Fruit fly (Drosophila melanogaster) whole organism, embryonic: ENCODE measurements around the gene CG15283.

ENCODE experiments used
- Bteb2 ChIP-seq: fragments of 200-800 bp; sonication (Bioruptor generic); optimal IDR thresholded peaks from 2 replicates; lab custom pipeline; 2016; ENCODE audit warnings: missing biosample characterization, missing genetic modification characterization
- CG10267 ChIP-seq: fragments of 200-800 bp; sonication (Bioruptor generic); optimal IDR thresholded peaks from 2 replicates; lab custom pipeline; 2018; ENCODE audit warnings: missing biosample characterization, mild to moderate bottlenecking, missing genetic modification characterization, moderate library complexity
- CG11085 ChIP-seq: fragments of 200-800 bp; sonication (Bioruptor generic); IDR thresholded peaks from 2 replicates; pipeline ENCODE4 v1.3.6; 2022; ENCODE audit warnings: missing biosample characterization, missing genetic modification characterization
- CG11247 ChIP-seq: fragments of 200-800 bp; sonication (Bioruptor generic); IDR thresholded peaks from 2 replicates; pipeline ENCODE4 v1.3.6; 2022; ENCODE audit warnings: missing biosample characterization, missing genetic modification characterization
- CG14050 ChIP-seq: fragments of 200-800 bp; sonication (Bioruptor generic); IDR thresholded peaks from 3 replicates; pipeline ENCODE4 v1.3.6; 2022; ENCODE audit warnings: missing biosample characterization, missing genetic modification characterization
- CG14441 ChIP-seq: fragments of 200-800 bp; sonication (Bioruptor generic); IDR thresholded peaks from 2 replicates; pipeline ENCODE4 v1.3.6; 2022; ENCODE audit warnings: missing biosample characterization, missing genetic modification characterization
- CG17568 ChIP-seq: fragments of 200-800 bp; sonication (Bioruptor generic); optimal IDR thresholded peaks from 2 replicates; lab custom pipeline; 2018; ENCODE audit warnings: missing biosample characterization, mild to moderate bottlenecking, missing genetic modification characterization, moderate library complexity
- CG17802 ChIP-seq: fragments of 200-800 bp; sonication (Bioruptor generic); optimal IDR thresholded peaks from 2 replicates; lab custom pipeline; 2018; ENCODE audit warnings: missing biosample characterization, mild to moderate bottlenecking, missing genetic modification characterization, moderate library complexity
- CG18011 ChIP-seq: fragments of 200-800 bp; sonication (Bioruptor generic); optimal IDR thresholded peaks from 2 replicates; lab custom pipeline; 2017; ENCODE audit warnings: missing biosample characterization, missing genetic modification characterization, mild to moderate bottlenecking, moderate library complexity, missing genotype
- CG3847 ChIP-seq: fragments of 200-800 bp; sonication (Bioruptor generic); IDR thresholded peaks from 2 replicates; pipeline ENCODE4 v1.3.6; 2022; ENCODE audit warnings: missing biosample characterization, missing genetic modification characterization
- CG4360 ChIP-seq: fragments of 200-800 bp; sonication (Bioruptor generic); IDR thresholded peaks from 2 replicates; pipeline ENCODE4 v1.3.6; 2022; ENCODE audit warnings: missing biosample characterization, missing genetic modification characterization
- CG4424 ChIP-seq: fragments of 200-800 bp; sonication (Bioruptor generic); optimal IDR thresholded peaks from 3 replicates; lab custom pipeline; 2016; ENCODE audit warnings: missing biosample characterization, missing genetic modification characterization
- CG6272 ChIP-seq: fragments of 200-800 bp; sonication (Bioruptor generic); IDR thresholded peaks from 2 replicates; pipeline ENCODE4 v1.3.6; 2022; ENCODE audit warnings: missing biosample characterization, missing genetic modification characterization
- CG6689 ChIP-seq: fragments of 200-800 bp; sonication (Bioruptor generic); IDR thresholded peaks from 2 replicates; pipeline ENCODE4 v1.3.6; 2022; ENCODE audit warnings: missing biosample characterization, missing genetic modification characterization
- CG7928 ChIP-seq: fragments of 200-800 bp; sonication (Bioruptor generic); optimal IDR thresholded peaks from 2 replicates; lab custom pipeline; 2017; ENCODE audit warnings: missing biosample characterization, mild to moderate bottlenecking, missing genetic modification characterization
- CG8281 ChIP-seq: fragments of 200-800 bp; sonication (Bioruptor generic); optimal IDR thresholded peaks from 2 replicates; lab custom pipeline; 2018; ENCODE audit warnings: missing biosample characterization, mild to moderate bottlenecking, missing genetic modification characterization, moderate library complexity
- CG9797 ChIP-seq: fragments of 200-800 bp; sonication (Bioruptor generic); optimal IDR thresholded peaks from 3 replicates; lab custom pipeline; 2018; ENCODE audit warnings: missing biosample characterization, mild to moderate bottlenecking, missing genetic modification characterization
- CoRest ChIP-seq: fragments of 200-800 bp; sonication (Bioruptor generic); optimal IDR thresholded peaks from 3 replicates; lab custom pipeline; 2018; ENCODE audit warnings: missing biosample characterization, mild to moderate bottlenecking, missing genetic modification characterization, moderate library complexity
- Doc3 ChIP-seq: fragments of 200-800 bp; sonication (Bioruptor generic); IDR thresholded peaks from 3 replicates; pipeline ENCODE4 v1.3.6; 2022; ENCODE audit warnings: missing biosample characterization, missing genetic modification characterization; ENCODE audit not compliant: partially characterized antibody
- Dp ChIP-seq: fragments of 200-800 bp; sonication (Bioruptor generic); optimal IDR thresholded peaks from 2 replicates; lab custom pipeline; 2018; ENCODE audit warnings: missing biosample characterization, mild to moderate bottlenecking, missing genetic modification characterization, moderate library complexity
- Eip74EF ChIP-seq, 2 experiments: fragments of 200-800 bp in 1 of 2; fragments of >200 bp in 1 of 2; sonication (Bioruptor generic) in 1 of 2; optimal IDR thresholded peaks; 2 replicates each; lab custom pipeline; 2017 to 2019; ENCODE audit warnings: missing biosample characterization in 2 of 2, missing genetic modification characterization in 2 of 2, mild to moderate bottlenecking in 1 of 2, moderate library complexity in 1 of 2
- Fer1 ChIP-seq: fragments of 200-800 bp; sonication (Bioruptor generic); optimal IDR thresholded peaks from 2 replicates; lab custom pipeline; 2017; ENCODE audit warnings: missing biosample characterization, mild to moderate bottlenecking, missing genetic modification characterization
- HHEX ChIP-seq: fragments of 200-800 bp; sonication (Bioruptor generic); optimal IDR thresholded peaks from 3 replicates; lab custom pipeline; 2017; ENCODE audit warnings: missing biosample characterization, mild to moderate bottlenecking, missing genetic modification characterization, missing genetic modification reagents
- HLHmδ ChIP-seq: fragments of 200-800 bp; sonication (Bioruptor generic); optimal IDR thresholded peaks from 2 replicates; lab custom pipeline; 2018; ENCODE audit warnings: missing biosample characterization, mild to moderate bottlenecking, missing genetic modification characterization, moderate library complexity
- HmgZ ChIP-seq: fragments of 200-800 bp; sonication (Bioruptor generic); optimal IDR thresholded peaks from 2 replicates; lab custom pipeline; 2018; ENCODE audit warnings: missing biosample characterization, mild to moderate bottlenecking, missing genetic modification characterization
- NC2α ChIP-seq: fragments of 200-800 bp; sonication (Bioruptor generic); optimal IDR thresholded peaks from 2 replicates; lab custom pipeline; 2016; ENCODE audit warnings: missing biosample characterization, missing genetic modification characterization
- Oli ChIP-seq: fragments of 200-800 bp; sonication (Bioruptor generic); optimal IDR thresholded peaks from 2 replicates; lab custom pipeline; 2018; ENCODE audit warnings: missing biosample characterization, mild to moderate bottlenecking, missing genetic modification characterization, moderate library complexity
- Scr ChIP-seq: fragments of 200-800 bp; sonication (Bioruptor generic); IDR thresholded peaks from 2 replicates; pipeline ENCODE4 v1.3.6; 2022; ENCODE audit warnings: missing biosample characterization, missing genetic modification characterization; ENCODE audit not compliant: partially characterized antibody
- Tbp ChIP-seq: fragments of >200 bp; optimal IDR thresholded peaks from 2 replicates; lab custom pipeline; 2018; ENCODE audit warnings: missing biosample characterization, missing genetic modification characterization
- Trl ChIP-seq, 3 experiments: fragments of >200 bp in 2 of 3; fragments of 200-800 bp in 1 of 3; sonication (Bioruptor generic) in 1 of 3; optimal IDR thresholded peaks; 2 replicates in 1 of 3; 3 replicates in 2 of 3; lab custom pipeline; 2016 to 2017; ENCODE audit warnings: missing biosample characterization in 1 of 3, missing genetic modification characterization in 1 of 3
- az2 ChIP-seq: fragments of 200-800 bp; sonication (Bioruptor generic); optimal IDR thresholded peaks from 3 replicates; lab custom pipeline; 2016; ENCODE audit warnings: missing biosample characterization, missing genetic modification characterization
- cg ChIP-seq: fragments of 200-800 bp; sonication (Bioruptor generic); optimal IDR thresholded peaks from 3 replicates; lab custom pipeline; 2019; ENCODE audit warnings: missing biosample characterization, mild to moderate bottlenecking, missing genetic modification characterization, moderate library complexity
- da ChIP-seq: fragments of 200-800 bp; sonication (Bioruptor generic); optimal IDR thresholded peaks from 2 replicates; lab custom pipeline; 2016; ENCODE audit warnings: missing biosample characterization, missing genetic modification characterization
- dan ChIP-seq: fragments of 200-800 bp; sonication (Bioruptor generic); IDR thresholded peaks from 2 replicates; pipeline ENCODE4 v1.3.6; 2022; ENCODE audit warnings: missing biosample characterization, missing genetic modification characterization
- dimm ChIP-seq: fragments of 200-800 bp; sonication (Bioruptor generic); IDR thresholded peaks from 2 replicates; pipeline ENCODE4 v1.3.6; 2022; ENCODE audit warnings: missing biosample characterization, missing genetic modification characterization
- grn ChIP-seq: fragments of 200-800 bp; sonication (Bioruptor generic); optimal IDR thresholded peaks from 3 replicates; lab custom pipeline; 2017; ENCODE audit warnings: missing biosample characterization, missing genetic modification characterization
- hkb ChIP-seq, 2 experiments: fragments of 200-800 bp in 1 of 2; fragments of >200 bp in 1 of 2; sonication (Bioruptor generic) in 1 of 2; IDR thresholded peaks in 1 of 2; optimal IDR thresholded peaks in 1 of 2; 2 replicates each; pipeline versions ENCODE4 v1.3.6 to Lab custom; 2017 to 2022; ENCODE audit warnings: missing biosample characterization in 1 of 2, missing genetic modification characterization in 1 of 2
- nom ChIP-seq: fragments of 200-800 bp; sonication (Bioruptor generic); optimal IDR thresholded peaks from 2 replicates; lab custom pipeline; 2017; ENCODE audit warnings: missing biosample characterization, missing genetic modification characterization, mild to moderate bottlenecking, moderate library complexity, missing genetic modification reagents
- pum ChIP-seq: fragments of 200-800 bp; sonication (Bioruptor generic); optimal IDR thresholded peaks from 2 replicates; lab custom pipeline; 2016; ENCODE audit warnings: missing biosample characterization, missing genetic modification characterization
- scrt ChIP-seq: fragments of 200-800 bp; sonication (Bioruptor generic); optimal IDR thresholded peaks from 2 replicates; lab custom pipeline; 2018; ENCODE audit warnings: missing biosample characterization, mild to moderate bottlenecking, missing genetic modification characterization, moderate library complexity
- sens ChIP-seq: fragments of 200-800 bp; sonication (Bioruptor generic); peaks from one replicate; lab custom pipeline; 2016; ENCODE audit warnings: missing biosample characterization, missing genetic modification characterization
- seq ChIP-seq: fragments of 200-800 bp; sonication (Bioruptor generic); IDR thresholded peaks from 2 replicates; pipeline ENCODE4 v1.3.6; 2022; ENCODE audit warnings: missing biosample characterization, missing genetic modification characterization
- slou ChIP-seq: fragments of 200-800 bp; sonication (Bioruptor generic); optimal IDR thresholded peaks from 3 replicates; lab custom pipeline; 2016; ENCODE audit warnings: missing biosample characterization, missing genetic modification characterization
- ssp ChIP-seq: fragments of 200-800 bp; sonication (Bioruptor generic); IDR thresholded peaks from 2 replicates; pipeline ENCODE4 v1.3.6; 2022; ENCODE audit warnings: missing biosample characterization, missing genetic modification characterization
- tna ChIP-seq: fragments of 200-800 bp; sonication (Bioruptor generic); IDR thresholded peaks from 2 replicates; pipeline ENCODE4 v1.3.6; 2022; ENCODE audit warnings: missing biosample characterization, missing genetic modification characterization; ENCODE audit not compliant: partially characterized antibody
- trh ChIP-seq: fragments of 200-800 bp; sonication (Bioruptor generic); optimal IDR thresholded peaks from 2 replicates; lab custom pipeline; 2016; ENCODE audit warnings: missing biosample characterization, missing genetic modification characterization
- vnd ChIP-seq: fragments of 200-800 bp; sonication (Bioruptor generic); IDR thresholded peaks from 3 replicates; pipeline ENCODE4 v1.3.6; 2022; ENCODE audit warnings: missing biosample characterization, missing genetic modification characterization; ENCODE audit not compliant: partially characterized antibody
- wdn ChIP-seq: fragments of 200-800 bp; sonication (Bioruptor generic); IDR thresholded peaks from 2 replicates; pipeline ENCODE4 v1.3.6; 2022; ENCODE audit warnings: missing biosample characterization, missing genetic modification characterization
- zf30C ChIP-seq: fragments of 200-800 bp; sonication (Bioruptor generic); optimal IDR thresholded peaks from 3 replicates; lab custom pipeline; 2018; ENCODE audit warnings: missing biosample characterization, mild to moderate bottlenecking, missing genetic modification characterization

Gene CG15283

dm6 chr2L:14458187-14458899 is 7.6 kb upstream of the CG15283 start (continued):
- TF ChIP-seq wdn (GFP tag; lab: Robert Waterston, UW) (no peak), NC2α (GFP tag; lab: Kevin White, UChicago) (no peak), CG7928 (GFP tag; lab: Kevin White, UChicago) (no peak), CG6689 (GFP tag; lab: Robert Waterston, UW) (peak; percentile 31; the same call in 1 of the 2 replicates), ssp (GFP tag; lab: Robert Waterston, UW) (peak; percentile 71), CG4424 (GFP tag; lab: Kevin White, UChicago) (no peak), nom (no peak), CG11085 (GFP tag; lab: Robert Waterston, UW) (no peak), dan (GFP tag; lab: Robert Waterston, UW) (no peak), vnd (GFP tag; lab: Robert Waterston, UW) (no peak), da (GFP tag; lab: Kevin White, UChicago) (no peak), sens (GFP tag; lab: Kevin White, UChicago) (peak; percentile 96), CG3847 (GFP tag; lab: Robert Waterston, UW) (no peak), scrt (no peak), Tbp (no peak), CG8281 (tag; lab: Kevin White, UChicago) (no peak), Bteb2 (no peak), dimm (GFP tag; lab: Robert Waterston, UW) (peak; percentile 43; the same call in 1 of the 2 replicates), CoRest (tag; lab: Kevin White, UChicago) (peak; percentile 77), slou (GFP tag; lab: Kevin White, UChicago) (no peak), CG6272 (GFP tag; lab: Robert Waterston, UW) (no peak), grn (GFP tag; lab: Kevin White, UChicago) (no peak), trh (no peak), CG18011 (GFP tag; lab: Kevin White, UChicago) (no peak), CG17568 (peak; percentile 54), Doc3 (GFP tag; lab: Robert Waterston, UW) (no peak), cg (GFP tag; lab: Kevin White, UChicago) (no peak), CG14441 (GFP tag; lab: Robert Waterston, UW) (no peak), hkb (optimal IDR thresholded peaks at IDR 0.05; lab: Kevin White, UChicago) (no peak), hkb (GFP tag; IDR thresholded peaks at IDR 0.05; lab: Robert Waterston, UW) (peak; percentile 84), Dp (GFP tag; lab: Kevin White, UChicago) (no peak), Oli (tag; lab: Kevin White, UChicago) (peak; percentile 81), az2 (peak; percentile 70), CG9797 (GFP tag; lab: Kevin White, UChicago) (no peak), pum (GFP tag; lab: Kevin White, UChicago) (peak; percentile 22), tna (GFP tag; lab: Robert Waterston, UW) (no peak), Scr (GFP tag; lab: Robert Waterston, UW) (no peak), Trl (optimal IDR thresholded peaks at IDR 0.05; lab: Kevin White, UChicago) (no peak), Trl (GFP tag; optimal IDR thresholded peaks at IDR 0.05; lab: Kevin White, UChicago) (no peak), HmgZ (tag; lab: Kevin White, UChicago) (no peak), seq (GFP tag; lab: Robert Waterston, UW) (peak; percentile 57), HLHmδ (GFP tag; lab: Kevin White, UChicago) (no peak), CG14050 (GFP tag; lab: Robert Waterston, UW) (peak; percentile 58; the same call in 2 of the 3 replicates), Fer1 (GFP tag; lab: Kevin White, UChicago) (no peak), CG11247 (GFP tag; lab: Robert Waterston, UW) (no peak; the same call in none of the 2 replicates), CG17802 (tag; lab: Kevin White, UChicago) (no peak), Eip74EF (GFP tag; optimal IDR thresholded peaks at IDR 0.05; lab: Kevin White, UChicago) (peak in 1 of 2 experiments; percentile 77), zf30C (GFP tag; lab: Kevin White, UChicago) (no peak), HHEX (no peak), CG10267 (tag; lab: Kevin White, UChicago) (no peak), CG4360 (GFP tag; lab: Robert Waterston, UW) (no peak)
